Worm (Caenorhabditis elegans) whole organism, L2 larva: ENCODE results near the gene mib-1.

ENCODE experiments used
- aly-2 ChIP-seq: fragments of 150-350 bp; optimal IDR thresholded peaks from 2 replicates; lab custom pipeline; 2014; ENCODE audit warnings: missing biosample characterization, missing genetic modification characterization
- lsy-2 ChIP-seq, 2 experiments: fragments of 150-350 bp in 1 of 2; sonication (generic microtip) in 1 of 2; optimal IDR thresholded peaks; 2 replicates each; lab custom pipeline; 2014 to 2017; ENCODE audit warnings: missing biosample characterization in 2 of 2, missing genetic modification characterization in 2 of 2

ce11 chrIII:11318131-11318530 is 27.7 kb upstream of the mib-1 start, which contains the start of gene teg-1:
- TF ChIP-seq aly-2 (no peak), lsy-2 (tag; optimal IDR thresholded peaks at IDR 0.05; lab: Kevin White, UChicago) (no peak)
